Worm (Caenorhabditis elegans) whole organism, young adult: ENCODE data around the gene R04B3.2.

Experiments used
- B0035.1 ChIP-seq: sonication (generic microtip); optimal IDR thresholded peaks from 2 replicates; lab custom pipeline; 2016; ENCODE audit warnings: missing genetic modification characterization, mild to moderate bottlenecking, missing compliant biosample characterization, missing genotype, missing genetic modification reagents
- F52B5.7 ChIP-seq: sonication (generic microtip); optimal IDR thresholded peaks from 2 replicates; lab custom pipeline; 2016; ENCODE audit warnings: mild to moderate bottlenecking, missing genetic modification characterization, missing compliant biosample characterization
- ceh-100 ChIP-seq: fragments of 200-800 bp; sonication (Bioruptor generic); IDR thresholded peaks from 2 replicates; pipeline ENCODE4 v1.3.6; 2022; ENCODE audit warnings: missing genetic modification reagents, missing genetic modification characterization, missing compliant biosample characterization
- egrh-3 ChIP-seq: fragments of 200-800 bp; sonication (Bioruptor generic); IDR thresholded peaks from 2 replicates; pipeline ENCODE4 v1.3.6; 2022; ENCODE audit warnings: missing genetic modification reagents, missing genetic modification characterization, missing compliant biosample characterization
- hlh-12 ChIP-seq: sonication (generic microtip); optimal IDR thresholded peaks from 2 replicates; lab custom pipeline; 2016; ENCODE audit warnings: missing genetic modification characterization, missing compliant biosample characterization
- nfya-1 ChIP-seq: sonication (generic microtip); optimal IDR thresholded peaks from 2 replicates; lab custom pipeline; 2017; ENCODE audit warnings: antibody characterized with exemption, missing compliant biosample characterization, missing genetic modification characterization, borderline replicate concordance; ENCODE audit not compliant: insufficient read depth
- pha-4 ChIP-seq: fragments of 150-350 bp; sonication (generic microtip); optimal IDR thresholded peaks from 2 replicates; lab custom pipeline; 2014; ENCODE audit warnings: missing biosample characterization, missing genetic modification reagents, missing genetic modification characterization
- sptf-2 ChIP-seq: fragments of 200-800 bp; sonication (Bioruptor generic); optimal IDR thresholded peaks from 2 replicates; lab custom pipeline; 2018; ENCODE audit warnings: mild to moderate bottlenecking, missing genetic modification characterization, missing compliant biosample characterization

DNA sequence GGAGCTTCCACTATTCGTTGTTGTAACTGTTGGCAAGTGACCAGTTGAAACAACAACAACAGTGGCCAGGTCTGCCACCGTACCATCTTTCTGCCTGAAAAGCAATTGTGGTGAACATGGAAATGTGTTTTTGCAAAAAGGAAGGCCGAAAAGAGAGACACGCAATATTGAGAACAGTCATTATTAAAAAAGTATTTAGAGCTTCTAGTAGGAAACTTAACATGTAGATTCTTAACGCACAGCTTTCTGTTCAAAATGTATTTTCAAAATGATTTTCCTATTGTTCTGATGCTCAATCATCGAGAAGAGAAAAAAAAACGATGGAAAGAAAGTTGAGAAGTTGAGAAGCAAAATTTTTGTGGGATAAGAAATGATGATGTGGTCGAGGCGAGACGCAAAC is 41.7 kb upstream of the R04B3.2 start, which contains the start of gene syg-1:
- TF ChIP-seq B0035.1 (tag; lab: Kevin White, UChicago) (no peak), nfya-1 (tag; lab: Kevin White, UChicago) (no peak), ceh-100 (GFP tag; lab: Robert Waterston, UW) (no peak), hlh-12 (tag; lab: Kevin White, UChicago) (no peak), F52B5.7 (tag; lab: Kevin White, UChicago) (no peak), egrh-3 (GFP tag; lab: Robert Waterston, UW) (no peak), sptf-2 (GFP tag; lab: Kevin White, UChicago) (no peak), pha-4 (tag; lab: Kevin White, UChicago) (no peak)
